Worm (Caenorhabditis elegans): ENCODE results near the gene F15G9.5.

- TF ChIP-seq blmp-1 (tag; optimal IDR thresholded peaks at IDR 0.05; ENCODE audit: insufficient read depth) (no peak), aly-2 (tag; optimal IDR thresholded peaks at IDR 0.05) (no peak), F13H6.1 (tag; optimal IDR thresholded peaks at IDR 0.05) (no peak), gmeb-1 (tag; optimal IDR thresholded peaks at IDR 0.05) (no peak), unc-39 (tag; optimal IDR thresholded peaks at IDR 0.05) (no peak), skn-1 (tag; optimal IDR thresholded peaks at IDR 0.05) (no peak), elt-3 (tag; optimal IDR thresholded peaks at IDR 0.05) (no peak), lin-39 (tag; optimal IDR thresholded peaks at IDR 0.05) (no peak), lin-13 (GFP tag; optimal IDR thresholded peaks at IDR 0.05) (no peak)
These were observed 47.2 kb downstream of the F15G9.5 start, which contains the start of gene npr-18 for ce11 chrX:9690445-9690844.
